Fruit fly (Drosophila melanogaster): ENCODE measurements around the gene Polr1C.

Gene Polr1C

dm6 chr2L:4968767-4969166, at the start of gene Polr1C, which contains the start of gene Scox:
Gene Polr1C, plus strand, starts transcription at chr2L:4969004.
Gene Scox, minus strand, starts transcription at chr2L:4968935.
- TF ChIP-seq CTCF (optimal IDR thresholded peaks at IDR 0.05) (no peak), CG8478 (optimal IDR thresholded peaks at IDR 0.05) (no peak)

dm6 chr2L:4928340-4928739, 40.5 kb upstream of the Polr1C start:
- TF ChIP-seq CG8478 (optimal IDR thresholded peaks at IDR 0.05) (no peak), CTCF (optimal IDR thresholded peaks at IDR 0.05) (no peak)

dm6 chr2L:4930541-4930940, 38.3 kb upstream of the Polr1C start:
- TF ChIP-seq CG8478 (optimal IDR thresholded peaks at IDR 0.05), result no peak
- TF ChIP-seq CTCF (optimal IDR thresholded peaks at IDR 0.05), result no peak

- no peak for TF ChIP-seq CG8478 (optimal IDR thresholded peaks at IDR 0.05)
- no peak for TF ChIP-seq CTCF (optimal IDR thresholded peaks at IDR 0.05)
Measured at dm6 chr2L:4932284-4932683, 36.5 kb upstream of the Polr1C start, which contains the start of gene hoe1. Gene hoe1, minus strand, starts transcription at chr2L:4932384.

- TF ChIP-seq CTCF (optimal IDR thresholded peaks at IDR 0.05), result no peak
- TF ChIP-seq CG8478 (optimal IDR thresholded peaks at IDR 0.05), result no peak
Measured at dm6 chr2L:4936325-4936869, 32.4 kb upstream of the Polr1C start, which contains the start of gene hoe2. Gene hoe2, minus strand, starts transcription at chr2L:4936450.

dm6 chr2L:4937060-4937459, 31.7 kb upstream of the Polr1C start, which contains the start of gene Sgs1:
Gene Sgs1, plus strand, starts transcription at chr2L:4937409.
- TF ChIP-seq CTCF (optimal IDR thresholded peaks at IDR 0.05) (no peak), CG8478 (optimal IDR thresholded peaks at IDR 0.05) (no peak)

dm6 chr2L:4942257-4942792, 26.5 kb upstream of the Polr1C start, which contains the start of gene synr:
Gene synr, plus strand, starts transcription at chr2L:4942742.
- TF ChIP-seq CTCF (optimal IDR thresholded peaks at IDR 0.05), result no peak

- TF ChIP-seq CG8478 (optimal IDR thresholded peaks at IDR 0.05) (no peak), CTCF (optimal IDR thresholded peaks at IDR 0.05) (no peak)
Measured at dm6 chr2L:4945300-4945699, 23.5 kb upstream of the Polr1C start, which contains the start of the genes mRpL24 and betaggt-I. Gene mRpL24, minus strand, starts transcription at chr2L:4945361. Gene betaggt-I, plus strand, starts transcription at chr2L:4945579.

- no peak for TF ChIP-seq CG8478 (optimal IDR thresholded peaks at IDR 0.05)
- peak in 1 of 2 experiments; percentile 41 for TF ChIP-seq CTCF (optimal IDR thresholded peaks at IDR 0.05)
Measured at dm6 chr2L:4949453-4950045, 19.3 kb upstream of the Polr1C start, which contains the start of gene jet. Gene jet, minus strand, starts transcription at chr2L:4949784.

- no peak for TF ChIP-seq CTCF (optimal IDR thresholded peaks at IDR 0.05)
- no peak for TF ChIP-seq CG8478 (optimal IDR thresholded peaks at IDR 0.05)
Measured at dm6 chr2L:4950667-4951066, 18.1 kb upstream of the Polr1C start, which contains the start of gene Jon25Biii. Gene Jon25Biii, minus strand, starts transcription at chr2L:4950767.

- no peak for TF ChIP-seq CG8478 (optimal IDR thresholded peaks at IDR 0.05)
Measured at dm6 chr2L:4953086-4953570, 15.7 kb upstream of the Polr1C start, which contains the start of gene Jon25Bii. Gene Jon25Bii, minus strand, starts transcription at chr2L:4953136.

- TF ChIP-seq CTCF (optimal IDR thresholded peaks at IDR 0.05), result no peak
- TF ChIP-seq CG8478 (optimal IDR thresholded peaks at IDR 0.05), result no peak
Measured at dm6 chr2L:4955094-4955823, 13.5 kb upstream of the Polr1C start, which contains the start of the genes Jon25Bi and Marcal1. Gene Jon25Bi, minus strand, starts transcription at chr2L:4955144. Gene Marcal1, plus strand, starts transcription at chr2L:4955509.

- TF ChIP-seq CG8478 (optimal IDR thresholded peaks at IDR 0.05) (no peak), CTCF (optimal IDR thresholded peaks at IDR 0.05) (no peak)
Measured at dm6 chr2L:4958111-4958510, 10.7 kb upstream of the Polr1C start, which contains the start of gene CG34124. Gene CG34124, plus strand, starts transcription at chr2L:4958411.

- TF ChIP-seq CTCF (optimal IDR thresholded peaks at IDR 0.05) (no peak), CG8478 (optimal IDR thresholded peaks at IDR 0.05) (no peak)
Measured at dm6 chr2L:4965420-4965819, 3.4 kb upstream of the Polr1C start, which contains the start of gene CG34125. Gene CG34125, plus strand, starts transcription at chr2L:4965673.

- no peak for TF ChIP-seq CTCF (optimal IDR thresholded peaks at IDR 0.05)
Measured at dm6 chr2L:4965923-4966322, 2.9 kb upstream of the Polr1C start.

Measured in S2 (cell line).